Worm (Caenorhabditis elegans) whole organism, L2 larva: Measurements from ENCODE around the gene pps-1.

ENCODE experiments used
- C34F6.9 ChIP-seq: fragments of 150-350 bp; optimal IDR thresholded peaks from 2 replicates; lab custom pipeline; 2014; ENCODE audit warnings: missing biosample characterization, missing genetic modification characterization
- F13H6.1 ChIP-seq: sonication (generic microtip); optimal IDR thresholded peaks from 2 replicates; lab custom pipeline; 2016; ENCODE audit warnings: missing genetic modification characterization, missing compliant biosample characterization
- R02D3.7 ChIP-seq: fragments of 150-350 bp; optimal IDR thresholded peaks from 2 replicates; lab custom pipeline; 2014; ENCODE audit warnings: missing biosample characterization, missing genetic modification characterization
- Y55F3AM.14 ChIP-seq: fragments of 200-800 bp; sonication (Bioruptor generic); optimal IDR thresholded peaks from 2 replicates; lab custom pipeline; 2018; ENCODE audit warnings: mild to moderate bottlenecking, missing genetic modification characterization, missing compliant biosample characterization
- ZK546.5 ChIP-seq: sonication (generic microtip); optimal IDR thresholded peaks from 2 replicates; lab custom pipeline; 2017; ENCODE audit warnings: missing biosample characterization, missing genetic modification characterization
- alr-1 ChIP-seq: fragments of 150-350 bp; optimal IDR thresholded peaks from 2 replicates; lab custom pipeline; 2014; ENCODE audit warnings: missing biosample characterization, missing genetic modification characterization
- aly-2 ChIP-seq: fragments of 150-350 bp; optimal IDR thresholded peaks from 2 replicates; lab custom pipeline; 2014; ENCODE audit warnings: missing biosample characterization, missing genetic modification characterization
- ama-1 ChIP-seq: fragments of 150-350 bp; optimal IDR thresholded peaks from 2 replicates; lab custom pipeline; 2018; ENCODE audit warnings: inconsistent platforms
- blmp-1 ChIP-seq: sonication (generic microtip); optimal IDR thresholded peaks from 2 replicates; lab custom pipeline; 2017; ENCODE audit warnings: missing genetic modification characterization, mild to moderate bottlenecking, missing compliant biosample characterization, antibody characterized with exemption, moderate library complexity; ENCODE audit not compliant: insufficient read depth
- ceh-16 ChIP-seq: fragments of 150-350 bp; optimal IDR thresholded peaks from 2 replicates; lab custom pipeline; 2014; ENCODE audit warnings: missing biosample characterization, missing genetic modification characterization
- ceh-82 ChIP-seq: fragments of 150-350 bp; optimal IDR thresholded peaks from 2 replicates; lab custom pipeline; 2014; ENCODE audit warnings: missing biosample characterization, missing genetic modification characterization
- crh-2 ChIP-seq: sonication (generic microtip); optimal IDR thresholded peaks from 2 replicates; lab custom pipeline; 2017; ENCODE audit warnings: missing biosample characterization, missing genetic modification characterization
- egl-27 ChIP-seq: sonication (generic microtip); optimal IDR thresholded peaks from 3 replicates; lab custom pipeline; 2017; ENCODE audit warnings: missing biosample characterization, missing genetic modification reagents, missing genetic modification characterization
- elt-1 ChIP-seq: fragments of 150-350 bp; optimal IDR thresholded peaks from 2 replicates; lab custom pipeline; 2014; ENCODE audit warnings: missing biosample characterization, missing genetic modification characterization
- elt-3 ChIP-seq: sonication (generic microtip); optimal IDR thresholded peaks from 2 replicates; lab custom pipeline; 2017; ENCODE audit warnings: missing biosample characterization, missing genetic modification characterization
- fos-1 ChIP-seq: fragments of 150-350 bp; optimal IDR thresholded peaks from 2 replicates; lab custom pipeline; 2014; ENCODE audit warnings: missing biosample characterization, missing genetic modification characterization
- gmeb-1 ChIP-seq: fragments of 150-350 bp; optimal IDR thresholded peaks from 2 replicates; lab custom pipeline; 2014; ENCODE audit warnings: missing biosample characterization, missing genetic modification characterization
- lin-11 ChIP-seq: fragments of 150-350 bp; sonication (generic microtip); optimal IDR thresholded peaks from 2 replicates; lab custom pipeline; 2014; ENCODE audit warnings: missing biosample characterization, missing genetic modification characterization, inconsistent platforms, mixed read lengths
- lin-13 ChIP-seq: fragments of 150-350 bp; optimal IDR thresholded peaks from 2 replicates; lab custom pipeline; 2014; ENCODE audit warnings: missing biosample characterization, missing genetic modification reagents, missing genetic modification characterization
- lsy-2 ChIP-seq, 2 experiments: fragments of 150-350 bp in 1 of 2; sonication (generic microtip) in 1 of 2; optimal IDR thresholded peaks; 2 replicates each; lab custom pipeline; 2014 to 2017; ENCODE audit warnings: missing biosample characterization in 2 of 2, missing genetic modification characterization in 2 of 2
- mab-5 ChIP-seq: fragments of 150-350 bp; optimal IDR thresholded peaks from 2 replicates; lab custom pipeline; 2014; ENCODE audit warnings: missing biosample characterization, missing genetic modification characterization
- mbf-1 ChIP-seq: sonication (generic microtip); optimal IDR thresholded peaks from 2 replicates; lab custom pipeline; 2017; ENCODE audit warnings: missing biosample characterization, missing genetic modification characterization
- mdl-1 ChIP-seq, 2 experiments: fragments of 150-350 bp in 1 of 2; sonication (generic microtip) in 1 of 2; optimal IDR thresholded peaks; 2 replicates each; lab custom pipeline; 2017; ENCODE audit warnings: missing biosample characterization in 2 of 2, missing genetic modification characterization in 2 of 2
- nhr-10 ChIP-seq: sonication (generic microtip); optimal IDR thresholded peaks from 2 replicates; lab custom pipeline; 2017; ENCODE audit warnings: missing biosample characterization, missing genetic modification characterization
- nhr-11 ChIP-seq: fragments of 150-350 bp; optimal IDR thresholded peaks from 2 replicates; lab custom pipeline; 2014; ENCODE audit warnings: missing biosample characterization, missing genetic modification characterization
- nhr-12 ChIP-seq: fragments of 150-350 bp; optimal IDR thresholded peaks from 2 replicates; lab custom pipeline; 2014; ENCODE audit warnings: missing biosample characterization, missing genetic modification characterization
- nhr-129 ChIP-seq: fragments of 150-350 bp; optimal IDR thresholded peaks from 2 replicates; lab custom pipeline; 2014; ENCODE audit warnings: missing biosample characterization, missing genetic modification characterization
- nhr-21 ChIP-seq: fragments of 150-350 bp; optimal IDR thresholded peaks from 2 replicates; lab custom pipeline; 2014; ENCODE audit warnings: missing biosample characterization, missing genetic modification characterization
- nhr-237 ChIP-seq: fragments of 150-350 bp; optimal IDR thresholded peaks from 2 replicates; lab custom pipeline; 2014; ENCODE audit warnings: missing biosample characterization, missing genetic modification characterization
- nhr-25 ChIP-seq: fragments of 150-350 bp; sonication (generic microtip); optimal IDR thresholded peaks from 3 replicates; lab custom pipeline; 2014; ENCODE audit warnings: missing biosample characterization, missing genetic modification characterization
- nhr-6 ChIP-seq: fragments of 150-350 bp; optimal IDR thresholded peaks from 2 replicates; lab custom pipeline; 2014; ENCODE audit warnings: missing biosample characterization, missing genetic modification characterization
- nhr-77 ChIP-seq: fragments of 150-350 bp; optimal IDR thresholded peaks from 2 replicates; lab custom pipeline; 2014; ENCODE audit warnings: missing biosample characterization, missing genetic modification characterization
- skn-1 ChIP-seq: sonication (generic microtip); optimal IDR thresholded peaks from 2 replicates; lab custom pipeline; 2017; ENCODE audit warnings: missing biosample characterization, missing genetic modification characterization
- sma-3 ChIP-seq: sonication (generic microtip); optimal IDR thresholded peaks from 2 replicates; lab custom pipeline; 2016; ENCODE audit warnings: missing genetic modification reagents, missing genetic modification characterization, missing compliant biosample characterization
- sma-9 ChIP-seq, 2 experiments: fragments of 150-350 bp in 1 of 2; sonication (generic microtip) in 1 of 2; optimal IDR thresholded peaks; 2 replicates each; lab custom pipeline; 2014 to 2016; ENCODE audit warnings: missing genetic modification characterization in 2 of 2, mild to moderate bottlenecking in 1 of 2, missing biosample characterization in 1 of 2, missing compliant biosample characterization in 1 of 2, missing genetic modification reagents in 1 of 2, moderate library complexity in 1 of 2
- snpc-4 ChIP-seq: fragments of 150-350 bp; optimal IDR thresholded peaks from 2 replicates; lab custom pipeline; 2014; ENCODE audit warnings: missing biosample characterization, missing genetic modification characterization
- unc-39 ChIP-seq: fragments of 150-350 bp; optimal IDR thresholded peaks from 2 replicates; lab custom pipeline; 2014; ENCODE audit warnings: missing biosample characterization, missing genetic modification characterization
- unc-55 ChIP-seq: fragments of 150-350 bp; sonication (generic microtip); optimal IDR thresholded peaks from 3 replicates; lab custom pipeline; 2014; ENCODE audit warnings: missing biosample characterization, missing genetic modification reagents, missing genetic modification characterization
- ztf-1 ChIP-seq: fragments of 200-800 bp; sonication (Bioruptor generic); conservative IDR thresholded peaks from 2 replicates; pipeline ENCODE4 v1.3.6; 2022; ENCODE audit warnings: missing genetic modification characterization, missing compliant biosample characterization
- ztf-11 ChIP-seq: sonication (generic microtip); optimal IDR thresholded peaks from 2 replicates; lab custom pipeline; 2017; ENCODE audit warnings: missing biosample characterization, missing genetic modification characterization
- ztf-4 ChIP-seq: fragments of 150-350 bp; optimal IDR thresholded peaks from 2 replicates; lab custom pipeline; 2014; ENCODE audit warnings: missing biosample characterization, missing genetic modification characterization

pps-1 gene

DNA sequence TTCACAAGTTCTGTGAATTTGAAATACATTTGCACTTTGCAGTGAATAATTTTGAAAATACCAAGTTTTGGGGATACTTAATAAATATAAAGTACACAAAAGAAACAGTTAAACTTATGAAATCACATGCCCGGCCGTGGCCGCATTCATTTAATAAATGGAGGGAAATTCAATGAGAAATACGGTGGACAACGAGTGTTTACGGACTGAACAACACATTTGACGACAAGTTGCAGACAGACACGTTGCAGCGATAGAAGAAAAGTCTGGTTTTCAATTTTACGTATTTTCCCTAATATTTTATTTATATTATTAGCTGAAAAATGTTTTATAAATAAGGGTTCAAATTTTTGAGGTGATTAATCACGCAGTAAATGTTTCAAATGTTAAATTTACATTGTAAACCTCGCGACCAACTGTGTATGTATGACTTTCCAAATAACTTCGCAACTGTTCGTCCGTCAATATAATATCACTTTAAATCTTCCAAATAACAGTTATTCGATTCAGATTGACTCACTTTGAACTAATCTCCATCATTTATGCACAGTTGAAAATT lies 10.3 kb upstream of the pps-1 start, which contains the start of gene copg-1:
Gene copg-1, plus strand, starts transcription at position 509 of the 559 bp plus-strand sequence.
- TF ChIP-seq unc-39 (tag; lab: Kevin White, UChicago), result no peak
- TF ChIP-seq lin-13 (GFP tag; lab: Kevin White, UChicago), result peak; percentile 57
- TF ChIP-seq C34F6.9 (tag; lab: Kevin White, UChicago), result peak; percentile 75
- peak; percentile 22 for TF ChIP-seq sma-3 (GFP tag; lab: Kevin White, UChicago)
- TF ChIP-seq nhr-25 (tag; lab: Kevin White, UChicago), result peak; percentile 35
- TF ChIP-seq unc-55, result peak; percentile 73
- TF ChIP-seq ceh-82, result no peak
- TF ChIP-seq lin-11, result no peak
- peak; percentile 58 for TF ChIP-seq gmeb-1 (tag; lab: Kevin White, UChicago)
- TF ChIP-seq alr-1 (tag; lab: Kevin White, UChicago), result no peak
- TF ChIP-seq elt-3 (tag; lab: Kevin White, UChicago), result no peak
- no peak for TF ChIP-seq mab-5 (tag; lab: Kevin White, UChicago)
- no peak for TF ChIP-seq nhr-21 (tag; lab: Kevin White, UChicago)
- TF ChIP-seq nhr-12 (tag; lab: Kevin White, UChicago), result no peak
- TF ChIP-seq elt-1, result no peak
- TF ChIP-seq egl-27 (tag; lab: Kevin White, UChicago), result no peak
- TF ChIP-seq R02D3.7 (tag; lab: Kevin White, UChicago), result no peak
- peak; percentile 5 for TF ChIP-seq fos-1
- TF ChIP-seq crh-2 (tag; lab: Kevin White, UChicago), result peak; percentile 97
- no peak for TF ChIP-seq nhr-77
- TF ChIP-seq mbf-1 (tag; lab: Kevin White, UChicago), result no peak
- TF ChIP-seq nhr-129 (tag; lab: Kevin White, UChicago), result peak; percentile 43
- no peak for TF ChIP-seq nhr-11 (tag; lab: Kevin White, UChicago)
- no peak for TF ChIP-seq ztf-11 (tag; lab: Kevin White, UChicago)
- TF ChIP-seq ceh-16 (tag; lab: Kevin White, UChicago), result no peak
- peak; percentile 69 for TF ChIP-seq sma-9 (GFP tag; optimal IDR thresholded peaks at IDR 0.05; lab: Kevin White, UChicago)
- TF ChIP-seq sma-9 (tag; optimal IDR thresholded peaks at IDR 0.05; lab: Kevin White, UChicago), result no peak
- TF ChIP-seq F13H6.1, result peak; percentile 25
- TF ChIP-seq mdl-1 (tag; optimal IDR thresholded peaks at IDR 0.05; lab: Kevin White, UChicago), result no peak
- TF ChIP-seq skn-1 (tag; lab: Kevin White, UChicago), result no peak
- TF ChIP-seq nhr-10 (tag; lab: Kevin White, UChicago), result no peak
- no peak for TF ChIP-seq ztf-4 (tag; lab: Kevin White, UChicago)
- no peak for TF ChIP-seq Y55F3AM.14
- TF ChIP-seq lsy-2 (tag; optimal IDR thresholded peaks at IDR 0.05; lab: Kevin White, UChicago), result peak; percentile 78 to 96
- TF ChIP-seq ztf-1 (GFP tag; lab: Robert Waterston, UW), result no peak
- no peak for TF ChIP-seq ama-1 (lab: Kevin White, UChicago)

DNA sequence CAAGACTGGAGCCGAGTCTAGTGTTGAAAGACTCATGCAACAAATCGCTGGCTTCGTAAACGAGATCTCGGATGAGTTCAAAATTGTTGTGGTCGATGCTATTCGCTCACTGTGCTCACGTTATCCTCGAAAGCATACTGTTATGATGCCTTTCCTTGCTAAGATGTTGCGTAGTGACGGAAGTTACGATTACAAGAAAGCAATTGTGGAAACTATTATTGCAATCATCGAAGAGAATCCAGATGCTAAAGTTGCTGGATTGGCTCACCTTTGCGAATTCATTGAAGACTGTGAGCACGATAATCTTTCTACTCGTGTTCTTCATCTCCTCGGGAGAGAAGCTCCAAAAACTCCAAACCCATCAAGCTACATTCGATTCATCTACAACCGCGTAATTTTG lies 8.3 kb upstream of the pps-1 start:
- TF ChIP-seq sma-3 (GFP tag; lab: Kevin White, UChicago), result no peak
- TF ChIP-seq ama-1 (lab: Kevin White, UChicago), result no peak
- no peak for TF ChIP-seq mab-5 (tag; lab: Kevin White, UChicago)
- TF ChIP-seq nhr-6 (tag; lab: Kevin White, UChicago), result no peak
- TF ChIP-seq nhr-237 (tag; lab: Kevin White, UChicago), result no peak
- no peak for TF ChIP-seq unc-39 (tag; lab: Kevin White, UChicago)
- no peak for TF ChIP-seq blmp-1 (tag; lab: Kevin White, UChicago)
- TF ChIP-seq ZK546.5, result no peak
- no peak for TF ChIP-seq egl-27 (tag; lab: Kevin White, UChicago)
- no peak for TF ChIP-seq elt-1
- TF ChIP-seq nhr-11 (tag; lab: Kevin White, UChicago), result no peak
- no peak for TF ChIP-seq snpc-4 (tag; lab: Kevin White, UChicago)
- TF ChIP-seq mdl-1 (tag; optimal IDR thresholded peaks at IDR 0.05; lab: Kevin White, UChicago), result no peak
- no peak for TF ChIP-seq R02D3.7 (tag; lab: Kevin White, UChicago)
- TF ChIP-seq aly-2 (tag; lab: Kevin White, UChicago), result no peak
- no peak for TF ChIP-seq C34F6.9 (tag; lab: Kevin White, UChicago)
- TF ChIP-seq skn-1 (tag; lab: Kevin White, UChicago), result no peak
- no peak for TF ChIP-seq sma-9 (GFP tag; optimal IDR thresholded peaks at IDR 0.05; lab: Kevin White, UChicago)
- TF ChIP-seq sma-9 (tag; optimal IDR thresholded peaks at IDR 0.05; lab: Kevin White, UChicago), result no peak
- TF ChIP-seq gmeb-1 (tag; lab: Kevin White, UChicago), result no peak
- TF ChIP-seq, all 48 proteins: peak for 0
